Fruit fly (Drosophila melanogaster): ENCODE measurements around the gene CG15005.

The CG15005 gene

DNA sequence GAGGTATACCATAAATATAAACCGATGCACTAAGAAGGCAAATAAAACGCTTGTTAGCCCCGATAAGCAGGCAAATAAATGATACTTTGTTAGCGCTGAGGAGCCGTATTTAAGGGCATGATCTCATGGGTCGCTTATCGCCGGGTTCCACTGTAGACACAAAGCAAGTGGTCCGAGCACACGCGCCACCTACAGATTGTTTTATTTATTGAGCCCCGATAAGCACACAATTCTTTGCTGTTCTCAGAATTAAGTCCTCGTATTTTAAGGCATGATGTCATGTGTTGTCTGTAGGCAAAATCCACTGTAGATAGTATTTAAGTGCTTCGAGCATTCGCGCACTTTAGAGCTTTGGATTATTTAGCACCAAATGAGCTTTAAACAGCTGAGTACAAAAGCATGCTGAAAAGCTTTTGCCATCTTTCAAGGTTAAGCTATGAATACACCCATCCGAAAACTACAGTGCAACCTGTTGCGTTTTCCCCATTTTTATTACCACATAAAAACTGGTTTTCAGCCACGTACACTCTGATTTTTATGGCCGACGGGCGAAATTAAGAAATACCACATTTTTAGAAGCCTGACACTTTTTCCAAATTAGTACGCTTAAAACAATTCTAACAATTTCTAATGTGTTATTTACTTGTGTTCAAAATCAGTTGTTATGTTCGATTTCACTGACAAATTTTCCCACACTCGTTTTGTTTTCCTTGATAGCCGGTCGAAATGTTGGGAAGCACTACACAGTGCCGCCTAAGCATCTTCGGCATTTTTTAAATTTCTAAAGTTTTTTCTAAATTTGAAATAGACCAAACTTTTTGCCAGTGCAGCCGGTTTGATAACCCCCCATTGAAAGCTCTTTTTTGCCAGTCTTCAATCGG is 35.5 kb upstream of the CG15005 start, which contains the start of gene Sqor (continued):
- TF ChIP-seq Dfd (GFP tag; optimal IDR thresholded peaks at IDR 0.05) (no peak), lola (GFP tag; optimal IDR thresholded peaks at IDR 0.05) (peak in 1 of 3 experiments; percentile 64), Adf1 (GFP tag; IDR thresholded peaks at IDR 0.05) (peak; percentile 23), Sry-β (GFP tag; optimal IDR thresholded peaks at IDR 0.05) (no peak), NfI (GFP tag; optimal IDR thresholded peaks at IDR 0.05) (peak; percentile 92), lab (GFP tag; optimal IDR thresholded peaks at IDR 0.05) (peak; percentile 84), CG6683 (GFP tag; optimal IDR thresholded peaks at IDR 0.05) (peak; percentile 60), esg (GFP tag; conservative IDR thresholded peaks at IDR 0.05) (peak; percentile 77), CG11696 (GFP tag; IDR thresholded peaks at IDR 0.05) (peak; percentile 58; the same call in 1 of the 2 replicates), az2 (GFP tag; optimal IDR thresholded peaks at IDR 0.05) (peak; percentile 72), prd (optimal IDR thresholded peaks at IDR 0.05) (no peak), prd (GFP tag; IDR thresholded peaks at IDR 0.05) (peak; percentile 73), Bdp1 (GFP tag; optimal IDR thresholded peaks at IDR 0.05) (peak; percentile 82), cg (GFP tag; optimal IDR thresholded peaks at IDR 0.05) (peak; percentile 20), CG7928 (GFP tag; optimal IDR thresholded peaks at IDR 0.05) (peak; percentile 71), sens (GFP tag) (peak; percentile 94), E2f2 (GFP tag; IDR thresholded peaks at IDR 0.05) (peak; percentile 59), CG2889 (GFP tag; IDR thresholded peaks at IDR 0.05) (peak; percentile 58; the same call in 2 of the 3 replicates), CG9876 (GFP tag; optimal IDR thresholded peaks at IDR 0.05) (peak; percentile 88), CG4424 (GFP tag; optimal IDR thresholded peaks at IDR 0.05) (peak; percentile 66), CG9932 (GFP tag; IDR thresholded peaks at IDR 0.05) (peak; percentile 82), CG1024 (GFP tag; IDR thresholded peaks at IDR 0.05) (peak; percentile 59), D19B (GFP tag; optimal IDR thresholded peaks at IDR 0.05) (peak; percentile 82), aop (GFP tag; IDR thresholded peaks at IDR 0.05) (peak; percentile 73; the same call in 1 of the 2 replicates), br (optimal IDR thresholded peaks at IDR 0.05) (no peak), CG11695 (GFP tag; IDR thresholded peaks at IDR 0.05) (peak; percentile 85), pnt (GFP tag; optimal IDR thresholded peaks at IDR 0.05) (peak; percentile 82), CG17328 (GFP tag; IDR thresholded peaks at IDR 0.05) (peak; percentile 63), tgo (GFP tag; IDR thresholded peaks at IDR 0.05) (peak; percentile 77), HmgZ (tag; optimal IDR thresholded peaks at IDR 0.05) (peak; percentile 87), CG4854 (GFP tag; optimal IDR thresholded peaks at IDR 0.05) (peak; percentile 81), oc (tag; optimal IDR thresholded peaks at IDR 0.05) (peak; percentile 83), CG10209 (GFP tag; optimal IDR thresholded peaks at IDR 0.05) (peak; percentile 89), nom (GFP tag; optimal IDR thresholded peaks at IDR 0.05) (peak; percentile 91), CG30403 (GFP tag; optimal IDR thresholded peaks at IDR 0.05) (peak; percentile 91), mirr (GFP tag; optimal IDR thresholded peaks at IDR 0.05) (no peak), CG3163 (GFP tag; optimal IDR thresholded peaks at IDR 0.05) (peak; percentile 70), gem (tag; optimal IDR thresholded peaks at IDR 0.05) (peak; percentile 92), dmrt99B (tag; optimal IDR thresholded peaks at IDR 0.05) (peak; percentile 88), CG43689 (GFP tag; IDR thresholded peaks at IDR 0.05) (no peak; the same call in 1 of the 2 replicates), CG3838 (GFP tag; optimal IDR thresholded peaks at IDR 0.05) (peak; percentile 52), fd102C (GFP tag; optimal IDR thresholded peaks at IDR 0.05) (no peak), CG13123 (GFP tag; optimal IDR thresholded peaks at IDR 0.05) (peak; percentile 29), sqz (GFP tag; optimal IDR thresholded peaks at IDR 0.05) (peak; percentile 74), Rfx (GFP tag; IDR thresholded peaks at IDR 0.05) (peak; percentile 85), MBD-R2 (GFP tag; IDR thresholded peaks at IDR 0.05) (peak; percentile 53; the same call in 1 of the 2 replicates), CG15269 (tag; optimal IDR thresholded peaks at IDR 0.05) (peak; percentile 92), run (tag; optimal IDR thresholded peaks at IDR 0.05) (peak; percentile 79), wor (GFP tag; IDR thresholded peaks at IDR 0.05) (peak; percentile 70)
